Worm (Caenorhabditis elegans): ENCODE results near the gene rga-8.

Gene rga-8

ce11 chrX:5243382-5243979 lies 36.1 kb downstream of the rga-8 start, which contains the start of gene mtm-5 (continued):
- TF ChIP-seq mdt-29 (GFP tag; IDR thresholded peaks at IDR 0.05), result no peak
- TF ChIP-seq nhr-102 (tag; optimal IDR thresholded peaks at IDR 0.05), result no peak
- peak; percentile 68 for TF ChIP-seq pqm-1 (tag; optimal IDR thresholded peaks at IDR 0.05)
- no peak for TF ChIP-seq ceh-20 (GFP tag; IDR thresholded peaks at IDR 0.05)
- no peak for TF ChIP-seq dmd-8 (GFP tag; IDR thresholded peaks at IDR 0.05)
- TF ChIP-seq lir-3 (tag; optimal IDR thresholded peaks at IDR 0.05), result no peak
- no peak for TF ChIP-seq lin-15B (tag; optimal IDR thresholded peaks at IDR 0.05)
- TF ChIP-seq rbr-2 (tag; optimal IDR thresholded peaks at IDR 0.05), result no peak
- peak; percentile 55 for TF ChIP-seq hlh-11 (tag; optimal IDR thresholded peaks at IDR 0.05)
- TF ChIP-seq nhr-111 (GFP tag; optimal IDR thresholded peaks at IDR 0.05), result no peak
- TF ChIP-seq spr-1 (tag; optimal IDR thresholded peaks at IDR 0.05), result no peak
- TF ChIP-seq daf-16 (GFP tag; optimal IDR thresholded peaks at IDR 0.05), result no peak
- TF ChIP-seq daf-16 (tag; optimal IDR thresholded peaks at IDR 0.05), result no peak
- TF ChIP-seq unc-39 (tag; optimal IDR thresholded peaks at IDR 0.05), result no peak
- no peak for TF ChIP-seq mxl-3 (GFP tag; optimal IDR thresholded peaks at IDR 0.05)
- no peak for TF ChIP-seq snpc-1.2 (GFP tag; IDR thresholded peaks at IDR 0.05)
- peak; percentile 57 for TF ChIP-seq nhr-28 (tag; optimal IDR thresholded peaks at IDR 0.05)
- no peak for TF ChIP-seq ama-1 (optimal IDR thresholded peaks at IDR 0.05)
- TF ChIP-seq pha-4 (GFP tag; IDR thresholded peaks at IDR 0.05), result no peak
- no peak for TF ChIP-seq pha-4 (tag; optimal IDR thresholded peaks at IDR 0.05)
- no peak for TF ChIP-seq ceh-28 (tag; optimal IDR thresholded peaks at IDR 0.05)
- no peak for TF ChIP-seq php-3 (GFP tag; IDR thresholded peaks at IDR 0.05)
- TF ChIP-seq set-16 (GFP tag; IDR thresholded peaks at IDR 0.05), result no peak

ce11 chrX:5238246-5238645 lies 41.3 kb downstream of the rga-8 start:
- TF ChIP-seq nhr-102 (tag; optimal IDR thresholded peaks at IDR 0.05) (no peak), unc-62 (GFP tag; optimal IDR thresholded peaks at IDR 0.05 in 1 of 2) (peak in 1 of 2 experiments; percentile 57), unc-62 (tag; optimal IDR thresholded peaks at IDR 0.05) (no peak), aha-1 (tag) (peak; percentile 61)

ce11 chrX:5226265-5226664 lies 53.3 kb downstream of the rga-8 start, which contains the start of gene H28G03.3:
Gene H28G03.3, minus strand, starts transcription at chrX:5226365.
- TF ChIP-seq unc-62 (GFP tag; optimal IDR thresholded peaks at IDR 0.05 in 1 of 2) (peak in 1 of 2 experiments; percentile 11), unc-62 (tag; optimal IDR thresholded peaks at IDR 0.05) (no peak), aha-1 (tag) (no peak)

Data from whole organism, L4 larva.